Worm (Caenorhabditis elegans): Measurements from ENCODE around the gene gtl-1.
"Not testable (repeated sequence)": the region's sequence is repeated elsewhere in the genome, so short reads cannot be mapped to it uniquely, and the experiment has no call there.

Gene gtl-1

DNA sequence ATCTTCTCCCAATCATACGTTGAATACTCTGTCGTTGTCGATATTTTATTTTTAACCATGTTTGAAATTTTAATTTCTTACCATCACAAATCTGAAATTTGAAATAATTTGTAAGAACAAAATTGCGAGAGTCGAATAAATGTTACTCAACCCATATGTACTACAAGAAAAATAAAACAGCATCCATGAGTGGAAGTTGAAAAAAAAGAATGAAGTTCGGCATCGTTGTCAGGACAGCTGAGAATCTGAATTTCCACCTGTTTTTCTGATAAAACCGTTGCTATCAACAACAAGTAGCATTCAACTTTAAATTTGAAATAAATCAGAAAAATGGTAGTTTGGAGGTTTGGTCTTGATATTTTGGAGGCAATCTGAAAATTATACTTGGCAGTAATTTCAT lies 35.5 kb downstream of the gtl-1 start, which contains the start of gene C29F4.3:
Gene C29F4.3, minus strand, starts transcription at position 101 of the 400 bp plus-strand sequence.
- TF ChIP-seq flt-1 (GFP tag; IDR thresholded peaks at IDR 0.05) = no peak
- no peak for TF ChIP-seq ztf-29 (GFP tag; IDR thresholded peaks at IDR 0.05)
- TF ChIP-seq ztf-23 (GFP tag; IDR thresholded peaks at IDR 0.05) = no peak
- TF ChIP-seq klf-2 (GFP tag; conservative IDR thresholded peaks at IDR 0.05) = no peak
- TF ChIP-seq ref-1 (GFP tag; conservative IDR thresholded peaks at IDR 0.05) = no peak
- TF ChIP-seq T22C8.4 (GFP tag; IDR thresholded peaks at IDR 0.05) = no peak
- TF ChIP-seq cog-1 (tag; optimal IDR thresholded peaks at IDR 0.05) = no peak
- TF ChIP-seq med-1 (GFP tag; optimal IDR thresholded peaks at IDR 0.05; ENCODE audit: insufficient read depth) = no peak
- TF ChIP-seq tab-1 (GFP tag; IDR thresholded peaks at IDR 0.05) = no peak

DNA sequence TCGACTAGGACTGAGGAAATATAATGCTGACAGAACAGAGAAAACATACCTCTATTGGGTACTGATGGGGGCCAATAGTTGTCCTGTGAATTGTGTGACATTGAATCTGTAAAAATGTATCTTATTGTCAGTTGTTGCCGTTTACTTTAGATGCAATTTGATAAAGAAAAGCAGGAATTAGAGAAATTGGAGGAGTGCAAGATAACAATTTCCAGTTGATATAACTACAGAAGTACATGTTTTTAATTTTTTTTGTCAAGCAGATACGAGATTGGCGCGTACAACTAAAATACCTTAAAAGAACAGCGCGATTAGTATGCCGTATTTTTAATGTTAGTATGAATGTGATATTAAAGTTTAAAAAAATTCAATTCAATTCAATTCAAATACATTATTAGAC lies 41.3 kb downstream of the gtl-1 start, which contains the start of gene zip-6:
Gene zip-6, minus strand, starts transcription at position 101 of the 400 bp plus-strand sequence.
- TF ChIP-seq cog-1 (tag; optimal IDR thresholded peaks at IDR 0.05) = no peak
- TF ChIP-seq T22C8.4 (GFP tag; IDR thresholded peaks at IDR 0.05) = no peak
- TF ChIP-seq ref-1 (GFP tag; conservative IDR thresholded peaks at IDR 0.05) = no peak
- TF ChIP-seq flt-1 (GFP tag; IDR thresholded peaks at IDR 0.05) = no peak
- TF ChIP-seq tab-1 (GFP tag; IDR thresholded peaks at IDR 0.05) = no peak
- no peak for TF ChIP-seq ztf-23 (GFP tag; IDR thresholded peaks at IDR 0.05)
- TF ChIP-seq med-1 (GFP tag; optimal IDR thresholded peaks at IDR 0.05; ENCODE audit: insufficient read depth) = no peak
- no peak for TF ChIP-seq klf-2 (GFP tag; conservative IDR thresholded peaks at IDR 0.05)
- TF ChIP-seq ztf-29 (GFP tag; IDR thresholded peaks at IDR 0.05) = no peak

DNA sequence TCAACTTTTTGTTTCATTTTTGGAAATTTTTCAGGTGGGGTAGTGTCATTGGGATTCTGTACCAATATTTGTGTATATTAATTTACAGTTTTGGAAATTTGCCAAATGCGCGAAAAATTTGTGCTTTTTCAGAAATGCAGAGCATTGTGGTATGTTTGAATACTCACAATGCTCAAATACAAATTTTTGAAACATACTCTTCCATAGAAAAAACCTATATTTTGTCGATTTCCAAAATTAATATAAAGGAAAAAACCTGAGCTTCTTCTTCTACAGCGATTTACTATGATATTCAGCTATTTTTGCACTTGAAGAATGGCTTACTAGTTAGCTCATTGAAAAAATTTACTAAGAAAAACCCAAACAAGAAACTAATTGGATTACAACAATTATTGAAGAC lies 46.4 kb downstream of the gtl-1 start:
- no peak for TF ChIP-seq T22C8.4 (GFP tag; IDR thresholded peaks at IDR 0.05)
- TF ChIP-seq med-1 (GFP tag; optimal IDR thresholded peaks at IDR 0.05; ENCODE audit: insufficient read depth) = no peak
- no peak for TF ChIP-seq tab-1 (GFP tag; IDR thresholded peaks at IDR 0.05)
- TF ChIP-seq ref-1 (GFP tag; conservative IDR thresholded peaks at IDR 0.05) = no peak
- TF ChIP-seq ztf-23 (GFP tag; IDR thresholded peaks at IDR 0.05) = no peak

DNA sequence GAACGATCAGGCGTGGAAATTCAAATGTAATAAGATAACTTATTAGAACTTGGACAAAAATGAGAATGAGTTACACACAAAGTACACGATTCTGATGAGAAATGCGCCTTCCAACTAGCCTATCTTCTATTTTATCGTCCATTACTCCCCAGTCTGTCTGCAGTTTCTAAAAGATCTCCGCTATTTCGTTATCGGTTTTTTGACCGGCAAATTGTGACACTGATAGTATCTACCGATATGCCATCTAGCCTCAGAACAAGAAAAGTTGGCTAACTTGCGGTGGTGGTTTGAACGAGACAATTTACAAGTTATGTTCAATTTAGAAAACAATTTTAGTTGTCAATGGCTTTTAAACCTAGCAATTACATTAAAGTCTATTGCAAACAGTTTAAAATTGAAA lies 47.8 kb downstream of the gtl-1 start:
- TF ChIP-seq klf-2 (GFP tag; conservative IDR thresholded peaks at IDR 0.05) = no peak
- no peak for TF ChIP-seq ztf-29 (GFP tag; IDR thresholded peaks at IDR 0.05)
- no peak for TF ChIP-seq ref-1 (GFP tag; conservative IDR thresholded peaks at IDR 0.05)
- TF ChIP-seq T22C8.4 (GFP tag; IDR thresholded peaks at IDR 0.05) = no peak
- TF ChIP-seq tab-1 (GFP tag; IDR thresholded peaks at IDR 0.05) = no peak
- no peak for TF ChIP-seq flt-1 (GFP tag; IDR thresholded peaks at IDR 0.05)
- no peak for TF ChIP-seq med-1 (GFP tag; optimal IDR thresholded peaks at IDR 0.05; ENCODE audit: insufficient read depth)
- no peak for TF ChIP-seq ztf-23 (GFP tag; IDR thresholded peaks at IDR 0.05)
- no peak for TF ChIP-seq cog-1 (tag; optimal IDR thresholded peaks at IDR 0.05)

DNA sequence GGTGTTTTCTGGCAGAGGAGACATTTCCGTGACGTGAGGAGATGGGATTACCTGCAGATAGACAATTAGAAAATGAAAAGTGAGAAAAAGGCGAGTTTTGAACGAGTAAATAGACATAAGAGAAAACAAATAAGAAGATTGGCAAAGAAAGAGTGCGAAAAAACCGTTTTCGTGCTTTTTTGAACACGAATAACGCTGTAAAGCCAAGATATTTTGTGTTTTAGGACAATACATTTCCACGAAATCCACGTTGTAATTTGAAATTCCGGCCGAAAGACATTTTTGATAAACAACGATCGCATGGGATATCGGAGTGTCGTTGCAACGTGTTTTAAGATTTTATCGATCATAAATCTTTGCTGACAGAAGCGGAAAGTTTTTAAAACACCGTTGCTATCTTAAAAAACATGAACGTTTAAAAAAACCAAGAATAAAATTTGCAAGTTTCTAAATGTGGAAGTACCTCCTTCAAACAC lies 48.5 kb downstream of the gtl-1 start, which contains the start of gene adk-1:
Gene adk-1, minus strand, starts transcription at position 51 of the 476 bp plus-strand sequence.
- TF ChIP-seq ref-1 (GFP tag; conservative IDR thresholded peaks at IDR 0.05) (no peak), klf-2 (GFP tag; conservative IDR thresholded peaks at IDR 0.05) (no peak), cog-1 (tag; optimal IDR thresholded peaks at IDR 0.05) (no peak), med-1 (GFP tag; optimal IDR thresholded peaks at IDR 0.05; ENCODE audit: insufficient read depth) (no peak), tab-1 (GFP tag; IDR thresholded peaks at IDR 0.05) (no peak), T22C8.4 (GFP tag; IDR thresholded peaks at IDR 0.05) (no peak), ztf-23 (GFP tag; IDR thresholded peaks at IDR 0.05) (no peak), ztf-29 (GFP tag; IDR thresholded peaks at IDR 0.05) (no peak), flt-1 (GFP tag; IDR thresholded peaks at IDR 0.05) (no peak)

DNA sequence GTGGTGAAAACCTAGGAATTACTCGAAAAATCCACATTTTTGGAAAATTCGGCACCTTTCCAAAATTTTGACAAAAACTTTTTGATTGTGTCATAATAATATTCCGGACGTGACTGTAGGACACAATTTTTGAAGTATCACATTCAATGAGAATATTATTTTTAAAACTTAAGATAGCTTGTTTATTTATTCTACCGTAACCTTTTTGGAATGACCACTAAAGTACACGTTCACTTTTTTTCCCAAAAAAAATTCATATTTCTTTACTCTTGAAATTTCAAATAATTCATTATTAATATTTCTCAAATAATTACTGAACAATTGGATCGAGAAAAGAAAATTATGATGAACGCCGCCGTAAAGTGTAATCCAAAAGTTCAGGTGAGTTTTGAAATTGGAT lies 52.1 kb downstream of the gtl-1 start, which contains the start of gene R07H5.9:
Gene R07H5.9, plus strand, starts transcription at position 301 of the 400 bp plus-strand sequence.
- TF ChIP-seq flt-1 (GFP tag; IDR thresholded peaks at IDR 0.05) (no peak), T22C8.4 (GFP tag; IDR thresholded peaks at IDR 0.05) (no peak), med-1 (GFP tag; optimal IDR thresholded peaks at IDR 0.05; ENCODE audit: insufficient read depth) (no peak), klf-2 (GFP tag; conservative IDR thresholded peaks at IDR 0.05) (no peak), tab-1 (GFP tag; IDR thresholded peaks at IDR 0.05) (no peak), ref-1 (GFP tag; conservative IDR thresholded peaks at IDR 0.05) (no peak), cog-1 (tag; optimal IDR thresholded peaks at IDR 0.05) (no peak), ztf-29 (GFP tag; IDR thresholded peaks at IDR 0.05) (no peak), ztf-23 (GFP tag; IDR thresholded peaks at IDR 0.05) (no peak)

DNA sequence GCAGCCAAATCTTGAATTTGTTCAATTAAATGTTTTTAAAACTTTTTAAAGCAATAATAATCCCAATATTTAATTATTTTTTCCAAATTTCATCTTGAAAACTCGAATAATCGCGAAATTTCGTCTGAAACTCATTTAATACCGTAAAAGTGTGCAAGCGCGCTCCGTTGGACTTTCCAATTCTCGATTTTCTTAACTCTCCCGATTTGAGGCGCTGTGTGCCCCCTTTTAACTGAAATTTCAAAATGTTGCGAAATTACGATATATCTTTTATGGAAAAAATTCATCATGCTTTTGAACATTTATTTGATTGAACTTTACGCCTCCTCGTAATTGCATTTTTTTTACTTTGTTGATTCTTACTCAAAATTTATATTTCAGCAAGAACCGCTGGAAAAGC lies 56.9 kb downstream of the gtl-1 start, which contains the start of gene R07H5.11:
Gene R07H5.11, plus strand, starts transcription at position 380 of the 400 bp plus-strand sequence.
- not testable (repeated sequence) for TF ChIP-seq cog-1 (tag; optimal IDR thresholded peaks at IDR 0.05); ztf-23 (GFP tag; IDR thresholded peaks at IDR 0.05); med-1 (GFP tag; optimal IDR thresholded peaks at IDR 0.05; ENCODE audit: insufficient read depth)

DNA sequence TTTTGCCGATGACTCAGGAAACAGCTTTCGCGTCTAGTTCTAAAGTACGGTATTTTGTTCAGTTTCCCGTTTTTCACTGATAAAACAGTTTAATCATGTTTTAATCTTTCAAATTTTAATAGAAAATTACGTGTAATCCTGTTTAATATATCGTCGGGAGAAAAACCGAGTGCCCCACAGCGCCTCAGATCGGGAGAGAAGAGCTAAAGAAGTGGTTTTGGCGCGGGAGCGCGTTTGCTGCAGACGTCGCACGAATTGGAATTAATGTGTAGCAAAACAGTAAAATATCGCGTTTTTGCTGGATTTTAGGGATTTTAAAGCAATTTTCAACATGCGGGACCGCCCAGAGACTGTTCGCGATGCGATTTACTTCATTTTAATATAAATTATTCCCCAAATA lies 58.7 kb downstream of the gtl-1 start:
- TF ChIP-seq flt-1 (GFP tag; IDR thresholded peaks at IDR 0.05) = 0 out of 2 replicates have a peak, but pooled peaks have one; percentile 58
- peak; percentile 72 for TF ChIP-seq klf-2 (GFP tag; conservative IDR thresholded peaks at IDR 0.05)
- peak; percentile 70; the same call in 1 of the 2 replicates for TF ChIP-seq ztf-23 (GFP tag; IDR thresholded peaks at IDR 0.05)

DNA sequence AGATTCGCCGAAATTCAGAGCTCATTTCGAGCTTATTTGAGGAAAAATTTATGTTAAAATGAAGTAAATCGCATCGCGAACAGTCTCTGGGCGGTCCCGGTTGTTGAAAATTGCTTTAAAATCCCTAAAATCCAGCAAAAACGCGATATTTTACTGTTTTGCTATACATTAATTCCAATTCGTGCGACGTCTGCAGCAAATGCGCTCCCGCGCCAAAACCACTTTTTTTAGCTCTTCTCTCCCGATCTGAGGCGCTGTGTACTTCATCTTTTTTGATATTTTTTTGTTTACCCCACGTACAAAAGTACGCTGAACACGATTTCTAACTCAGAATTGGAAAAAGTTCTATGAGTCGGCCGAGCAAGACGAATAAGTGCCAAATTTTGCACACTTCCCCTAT lies 60.4 kb downstream of the gtl-1 start, which contains the start of gene R07H5.16:
Gene R07H5.16, plus strand, starts transcription at position 348 of the 400 bp plus-strand sequence.
- TF ChIP-seq klf-2 (GFP tag; conservative IDR thresholded peaks at IDR 0.05) = 0 out of 2 replicates have a peak, but pooled peaks have one; percentile 39
